Worm (Caenorhabditis elegans) whole organism, mixed stage, embryonic: Measurements from ENCODE around the gene C40A11.8.

ENCODE experiments used
- ceh-83 ChIP-seq: fragments of 200-800 bp; sonication (Bioruptor generic); optimal IDR thresholded peaks from 2 replicates; lab custom pipeline; 2018; ENCODE audit warnings: mild to moderate bottlenecking, missing genetic modification characterization, missing compliant biosample characterization
- elt-1 ChIP-seq: sonication (generic microtip); optimal IDR thresholded peaks from 2 replicates; lab custom pipeline; 2017; ENCODE audit warnings: missing genetic modification characterization, mild to moderate bottlenecking, missing compliant biosample characterization, antibody characterized with exemption, moderate library complexity, borderline replicate concordance; ENCODE audit not compliant: insufficient read depth
- elt-3 ChIP-seq: fragments of 150-350 bp; optimal IDR thresholded peaks from 2 replicates; lab custom pipeline; 2014; ENCODE audit warnings: missing biosample characterization, missing genetic modification characterization
- ham-2 ChIP-seq: fragments of 200-800 bp; sonication (Bioruptor generic); optimal IDR thresholded peaks from 2 replicates; lab custom pipeline; 2018; ENCODE audit warnings: mild to moderate bottlenecking, missing genetic modification characterization, missing compliant biosample characterization
- lin-13 ChIP-seq: fragments of 150-350 bp; optimal IDR thresholded peaks from 2 replicates; lab custom pipeline; 2014; ENCODE audit warnings: missing biosample characterization, missing genetic modification characterization
- mep-1 ChIP-seq: fragments of 150-350 bp; optimal IDR thresholded peaks from 2 replicates; lab custom pipeline; 2017; ENCODE audit warnings: missing biosample characterization, missing genetic modification reagents, missing genetic modification characterization, inconsistent platforms
- nhr-2 ChIP-seq: fragments of 150-350 bp; optimal IDR thresholded peaks from 2 replicates; lab custom pipeline; 2014; ENCODE audit warnings: missing biosample characterization, missing genetic modification characterization
- nhr-237 ChIP-seq: fragments of 150-350 bp; optimal IDR thresholded peaks from 2 replicates; lab custom pipeline; 2014; ENCODE audit warnings: missing biosample characterization, missing genetic modification characterization
- pha-4 ChIP-seq: fragments of 150-350 bp; optimal IDR thresholded peaks from 2 replicates; lab custom pipeline; 2018; ENCODE audit warnings: missing biosample characterization, missing genetic modification reagents, missing genetic modification characterization
- snpc-4 ChIP-seq: fragments of 150-350 bp; optimal IDR thresholded peaks from 2 replicates; lab custom pipeline; 2014; ENCODE audit warnings: missing biosample characterization, missing genetic modification characterization
- unc-62 ChIP-seq: fragments of 150-350 bp; optimal IDR thresholded peaks from 2 replicates; lab custom pipeline; 2014; ENCODE audit warnings: missing biosample characterization, missing genetic modification reagents, missing genetic modification characterization
- ztf-11 ChIP-seq: fragments of 150-350 bp; optimal IDR thresholded peaks from 2 replicates; lab custom pipeline; 2014; ENCODE audit warnings: missing biosample characterization, missing genetic modification characterization

DNA sequence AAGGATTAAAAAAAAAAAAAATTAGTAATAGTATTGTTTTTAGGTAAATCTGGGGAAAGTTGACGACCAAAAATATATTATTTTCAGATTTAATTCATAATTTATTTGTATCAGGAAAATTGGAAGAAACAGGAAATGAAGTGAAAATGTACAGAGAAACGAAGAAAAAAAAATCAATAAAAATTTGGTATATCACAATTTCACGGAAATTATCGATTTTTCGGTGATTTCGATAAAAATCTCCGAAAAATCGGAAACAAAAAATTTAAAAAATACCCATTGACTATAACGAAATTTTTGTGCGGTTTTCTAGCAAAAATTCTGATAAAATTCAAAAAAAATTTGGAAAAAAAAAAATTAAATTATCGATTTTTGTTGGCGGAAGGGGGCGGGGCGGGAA, 41.5 kb upstream of the C40A11.8 start:
- no peak for TF ChIP-seq nhr-237 (tag; lab: Kevin White, UChicago)
- TF ChIP-seq lin-13 (tag; lab: Kevin White, UChicago) = no peak
- no peak for TF ChIP-seq pha-4 (tag; lab: Kevin White, UChicago)
- TF ChIP-seq mep-1 (tag; lab: Kevin White, UChicago) = no peak
- TF ChIP-seq nhr-2 (tag; lab: Kevin White, UChicago) = no peak
- TF ChIP-seq snpc-4 (tag; lab: Kevin White, UChicago) = no peak
- no peak for TF ChIP-seq ceh-83 (GFP tag; lab: Kevin White, UChicago)
- no peak for TF ChIP-seq unc-62 (GFP tag; lab: Kevin White, UChicago)
- no peak for TF ChIP-seq ztf-11 (tag; lab: Kevin White, UChicago)
- no peak for TF ChIP-seq elt-3
- TF ChIP-seq elt-1 (tag; lab: Kevin White, UChicago) = no peak
- no peak for TF ChIP-seq ham-2
